Worm (Caenorhabditis elegans) whole organism, young adult: ENCODE data around the gene srab-7.

ENCODE experiments used
- F57C9.4 ChIP-seq: sonication (generic microtip); optimal IDR thresholded peaks from 2 replicates; lab custom pipeline; 2017; ENCODE audit warnings: mild to moderate bottlenecking, missing genetic modification characterization, missing compliant biosample characterization
- ceh-27 ChIP-seq: fragments of 200-800 bp; sonication (Bioruptor generic); optimal IDR thresholded peaks from 2 replicates; lab custom pipeline; 2018; ENCODE audit warnings: mild to moderate bottlenecking, missing genetic modification characterization, moderate library complexity, missing compliant biosample characterization
- efl-1 ChIP-seq: fragments of 150-350 bp; optimal IDR thresholded peaks from 2 replicates; lab custom pipeline; 2014; ENCODE audit warnings: missing biosample characterization, missing genetic modification reagents, missing genetic modification characterization
- hsf-1 ChIP-seq: fragments of 200-800 bp; sonication (Bioruptor generic); IDR thresholded peaks from 2 replicates; pipeline ENCODE4 v1.3.6; 2022; ENCODE audit warnings: missing genetic modification reagents, missing genetic modification characterization, missing compliant biosample characterization
- lsy-27 ChIP-seq: sonication (generic microtip); optimal IDR thresholded peaks from 2 replicates; lab custom pipeline; 2017; ENCODE audit warnings: missing genetic modification characterization, mild to moderate bottlenecking, missing compliant biosample characterization, antibody characterized with exemption, missing genotype, borderline replicate concordance; ENCODE audit not compliant: insufficient read depth
- nhr-27 ChIP-seq: fragments of 200-800 bp; sonication (Bioruptor generic); optimal IDR thresholded peaks from 2 replicates; lab custom pipeline; 2018; ENCODE audit warnings: mild to moderate bottlenecking, missing genetic modification characterization, moderate library complexity, missing compliant biosample characterization
- nhr-90 ChIP-seq: sonication (generic microtip); optimal IDR thresholded peaks from 2 replicates; lab custom pipeline; 2016; ENCODE audit warnings: missing genotype, mild to moderate bottlenecking, missing genetic modification characterization, missing compliant biosample characterization
- sdz-38 ChIP-seq: sonication (generic microtip); optimal IDR thresholded peaks from 2 replicates; lab custom pipeline; 2016; ENCODE audit warnings: missing genotype, missing genetic modification characterization, missing compliant biosample characterization
- somi-1 ChIP-seq: fragments of 200-800 bp; sonication (Bioruptor generic); optimal IDR thresholded peaks from 2 replicates; lab custom pipeline; 2018; ENCODE audit warnings: mild to moderate bottlenecking, missing genetic modification characterization, missing compliant biosample characterization
- sptf-2 ChIP-seq: fragments of 200-800 bp; sonication (Bioruptor generic); optimal IDR thresholded peaks from 2 replicates; lab custom pipeline; 2018; ENCODE audit warnings: mild to moderate bottlenecking, missing genetic modification characterization, missing compliant biosample characterization
- tbp1 ChIP-seq: fragments of 200-800 bp; sonication (Bioruptor generic); optimal IDR thresholded peaks from 2 replicates; lab custom pipeline; 2018; ENCODE audit warnings: mild to moderate bottlenecking, missing genetic modification characterization, missing compliant biosample characterization
- unc-62 ChIP-seq: fragments of 150-350 bp; optimal IDR thresholded peaks from 2 replicates; lab custom pipeline; 2014; ENCODE audit warnings: missing biosample characterization, missing genetic modification reagents, missing genetic modification characterization
- ztf-18 ChIP-seq: sonication (generic microtip); optimal IDR thresholded peaks from 2 replicates; lab custom pipeline; 2016; ENCODE audit warnings: missing genotype, mild to moderate bottlenecking, missing genetic modification characterization, missing compliant biosample characterization

- TF ChIP-seq nhr-27 (tag; lab: Kevin White, UChicago): no peak
- no peak for TF ChIP-seq lsy-27 (tag; lab: Kevin White, UChicago)
- no peak for TF ChIP-seq unc-62 (GFP tag; lab: Kevin White, UChicago)
- no peak for TF ChIP-seq sdz-38 (tag; lab: Kevin White, UChicago)
- TF ChIP-seq hsf-1: no peak
- no peak for TF ChIP-seq F57C9.4 (tag; lab: Kevin White, UChicago)
- no peak for TF ChIP-seq efl-1 (GFP tag; lab: Kevin White, UChicago)
- no peak for TF ChIP-seq ceh-27 (GFP tag; lab: Kevin White, UChicago)
- TF ChIP-seq somi-1 (GFP tag; lab: Kevin White, UChicago): no peak
- TF ChIP-seq tbp1 (GFP tag; lab: Kevin White, UChicago): no peak
- no peak for TF ChIP-seq nhr-90 (tag; lab: Kevin White, UChicago)
- no peak for TF ChIP-seq sptf-2 (GFP tag; lab: Kevin White, UChicago)
- no peak for TF ChIP-seq ztf-18
Measured at ce11 chrV:3195814-3196213, 40.8 kb upstream of the srab-7 start.
